ENCODE assay signal across 4 fruit fly cellular contexts in genomic region chr2L:1201396-1201837, dm6.
A peak's percentile ranks its signal among the peaks of the same experiment; 100 is the strongest.
TF ChIP-seq lines count a peak whose summit lies in the region.

No protein-coding gene starts in this region.

- TF ChIP-seq CTCF in whole organism, embryonic (GFP tag; optimal IDR thresholded peaks at IDR 0.05; lab: Kevin White, UChicago) = no peak

TF ChIP-seq in whole organism, adult, 20 proteins besides CTCF, POLR2A, EP300 and RAD21:
- TF ChIP-seq cic (GFP tag; optimal IDR thresholded peaks at IDR 0.05; lab: Kevin White, UChicago) (peak; percentile 38), CG33017 (tag; optimal IDR thresholded peaks at IDR 0.05; lab: Kevin White, UChicago) (no peak), kay (GFP tag; lab: Kevin White, UChicago; ENCODE audit: borderline replicate concordance) (peak; percentile 83), ovo (GFP tag; optimal IDR thresholded peaks at IDR 0.05; lab: Kevin White, UChicago) (no peak)
TF ChIP-seq in whole organism, adult: peak in this region for 2.

TF ChIP-seq in whole organism, embryonic, 481 proteins besides CTCF, POLR2A, EP300 and RAD21:
- TF ChIP-seq CG2678 (tag; optimal IDR thresholded peaks at IDR 0.05; lab: Kevin White, UChicago) = peak; percentile 14
- peak; percentile 91 for TF ChIP-seq CG8281 (tag; optimal IDR thresholded peaks at IDR 0.05; lab: Kevin White, UChicago)
- TF ChIP-seq sens-2 (GFP tag; IDR thresholded peaks at IDR 0.05; lab: Robert Waterston, UW) = 0 out of 2 replicates have a peak, but pooled peaks have one; percentile 24
- TF ChIP-seq BEAF-32 (GFP tag; optimal IDR thresholded peaks at IDR 0.05; lab: Kevin White, UChicago) = no peak
- peak; percentile 81 for TF ChIP-seq salm (tag; optimal IDR thresholded peaks at IDR 0.05; lab: Kevin White, UChicago)
- TF ChIP-seq grn (GFP tag; optimal IDR thresholded peaks at IDR 0.05; lab: Kevin White, UChicago) = peak; percentile 79
- TF ChIP-seq CG34376 (GFP tag; optimal IDR thresholded peaks at IDR 0.05; lab: Kevin White, UChicago) = peak; percentile 58
- TF ChIP-seq BtbVII (GFP tag; optimal IDR thresholded peaks at IDR 0.05; lab: Kevin White, UChicago) = peak; percentile 67
- TF ChIP-seq GATAe (GFP tag; conservative IDR thresholded peaks at IDR 0.05; lab: Robert Waterston, UW) = 0 out of 2 replicates have a peak, but pooled peaks have one; percentile 55
- peak; percentile 21 for TF ChIP-seq CG15269 (tag; optimal IDR thresholded peaks at IDR 0.05; lab: Kevin White, UChicago)
- peak; percentile 26 for TF ChIP-seq sug (tag; optimal IDR thresholded peaks at IDR 0.05; lab: Kevin White, UChicago)
- no peak for TF ChIP-seq Ssrp (tag; optimal IDR thresholded peaks at IDR 0.05; lab: Kevin White, UChicago)
- TF ChIP-seq mirr (GFP tag; optimal IDR thresholded peaks at IDR 0.05; lab: Kevin White, UChicago) = peak; percentile 60
- no peak for TF ChIP-seq HmgZ (tag; optimal IDR thresholded peaks at IDR 0.05; lab: Kevin White, UChicago)
- TF ChIP-seq sd (tag; optimal IDR thresholded peaks at IDR 0.05; lab: Kevin White, UChicago) = peak; percentile 93
- no peak for TF ChIP-seq CG1603 (tag; optimal IDR thresholded peaks at IDR 0.05; lab: Kevin White, UChicago)
- peak; percentile 79 for TF ChIP-seq lab (GFP tag; optimal IDR thresholded peaks at IDR 0.05; lab: Kevin White, UChicago)
- peak; percentile 97 for TF ChIP-seq exex (tag; optimal IDR thresholded peaks at IDR 0.05; lab: Kevin White, UChicago)
- peak in 1 of 2 experiments; percentile 1 for TF ChIP-seq Pdp1 (GFP tag; optimal IDR thresholded peaks at IDR 0.05; lab: Kevin White, UChicago)

TF ChIP-seq in whole organism, prepupa, 60 proteins besides CTCF, POLR2A, EP300 and RAD21:
- peak; percentile 11 for TF ChIP-seq vri (GFP tag; optimal IDR thresholded peaks at IDR 0.05; lab: Kevin White, UChicago)
- no peak for TF ChIP-seq pdm3 (GFP tag; optimal IDR thresholded peaks at IDR 0.05; lab: Kevin White, UChicago)
- TF ChIP-seq dac (GFP tag; optimal IDR thresholded peaks at IDR 0.05; lab: Kevin White, UChicago) = no peak
- no peak for TF ChIP-seq Ets96B (tag; optimal IDR thresholded peaks at IDR 0.05; lab: Kevin White, UChicago)
- TF ChIP-seq fkh (GFP tag; optimal IDR thresholded peaks at IDR 0.05; lab: Kevin White, UChicago) = no peak
- no peak for TF ChIP-seq salr (GFP tag; optimal IDR thresholded peaks at IDR 0.05; lab: Kevin White, UChicago)
- TF ChIP-seq topi (GFP tag; optimal IDR thresholded peaks at IDR 0.05; lab: Kevin White, UChicago) = no peak
- no peak for TF ChIP-seq svp (GFP tag; lab: Kevin White, UChicago)

TF ChIP-seq in whole organism, wandering third instar larva, 38 proteins besides CTCF, POLR2A, EP300 and RAD21:
- TF ChIP-seq N (GFP tag; optimal IDR thresholded peaks at IDR 0.05; lab: Kevin White, UChicago) (no peak), fru (GFP tag; optimal IDR thresholded peaks at IDR 0.05; lab: Kevin White, UChicago) (peak; percentile 27), Rel (GFP tag; optimal IDR thresholded peaks at IDR 0.05; lab: Kevin White, UChicago) (no peak), Rel (tag; optimal IDR thresholded peaks at IDR 0.05; lab: Kevin White, UChicago) (peak; percentile 89)
